ENCODE assay signal across 5 fruit fly cellular contexts in genomic region chr2L:7993062-7993685, dm6.
TF ChIP-seq lines count a peak whose summit lies in the region.

No protein-coding gene starts in this region.

- TF ChIP-seq CTCF in whole organism, embryonic (GFP tag; optimal IDR thresholded peaks at IDR 0.05; lab: Kevin White, UChicago): no peak

TF ChIP-seq in whole organism, adult, 20 proteins besides CTCF, POLR2A, EP300 and RAD21:
- TF ChIP-seq CG14711 (tag; optimal IDR thresholded peaks at IDR 0.05; lab: Kevin White, UChicago) (no peak), bab1 (GFP tag; optimal IDR thresholded peaks at IDR 0.05; lab: Kevin White, UChicago) (no peak), cic (GFP tag; optimal IDR thresholded peaks at IDR 0.05; lab: Kevin White, UChicago) (peak; percentile 90), CG12768 (GFP tag; optimal IDR thresholded peaks at IDR 0.05; lab: Kevin White, UChicago) (no peak), toe (GFP tag; optimal IDR thresholded peaks at IDR 0.05; lab: Kevin White, UChicago) (no peak), CG33017 (tag; optimal IDR thresholded peaks at IDR 0.05; lab: Kevin White, UChicago) (no peak), CG5204 (GFP tag; optimal IDR thresholded peaks at IDR 0.05; lab: Kevin White, UChicago) (no peak), Clk (GFP tag; optimal IDR thresholded peaks at IDR 0.05; lab: Kevin White, UChicago) (no peak), kay (GFP tag; lab: Kevin White, UChicago; ENCODE audit: borderline replicate concordance) (peak; percentile 26), cnc (optimal IDR thresholded peaks at IDR 0.05; lab: Kevin White, UChicago) (no peak), Mnt (GFP tag; optimal IDR thresholded peaks at IDR 0.05; lab: Kevin White, UChicago) (no peak)

TF ChIP-seq in whole organism, embryonic, 481 proteins besides CTCF, POLR2A, EP300 and RAD21 (continues in another document):
- TF ChIP-seq CG1647 (GFP tag; optimal IDR thresholded peaks at IDR 0.05; lab: Kevin White, UChicago) (no peak), chinmo (GFP tag; IDR thresholded peaks at IDR 0.05; lab: Robert Waterston, UW; ENCODE audit: partially characterized antibody) (0 out of 4 replicates have a peak, but pooled peaks have one; percentile 20), ewg (GFP tag; optimal IDR thresholded peaks at IDR 0.05; lab: Kevin White, UChicago) (peak; percentile 35), abd-A (tag; optimal IDR thresholded peaks at IDR 0.05; lab: Kevin White, UChicago) (peak; percentile 48), CG2199 (GFP tag; IDR thresholded peaks at IDR 0.05; lab: Robert Waterston, UW) (0 out of 3 replicates have a peak, but pooled peaks have one; percentile 6), Hmr (GFP tag; optimal IDR thresholded peaks at IDR 0.05; lab: Kevin White, UChicago) (peak; percentile 49), CG12942 (GFP tag; optimal IDR thresholded peaks at IDR 0.05; lab: Kevin White, UChicago) (no peak), CG12071 (GFP tag; optimal IDR thresholded peaks at IDR 0.05; lab: Kevin White, UChicago) (peak; percentile 4), CG15479 (GFP tag; optimal IDR thresholded peaks at IDR 0.05; lab: Kevin White, UChicago) (peak; percentile 6), Ptx1 (GFP tag; IDR thresholded peaks at IDR 0.05; lab: Robert Waterston, UW) (0 out of 2 replicates have a peak, but pooled peaks have one; percentile 5), HLH4C (GFP tag; IDR thresholded peaks at IDR 0.05; lab: Robert Waterston, UW; ENCODE audit: partially characterized antibody) (no peak), GATAe (GFP tag; conservative IDR thresholded peaks at IDR 0.05; lab: Robert Waterston, UW) (0 out of 2 replicates have a peak, but pooled peaks have one; percentile 31), CG4820 (GFP tag; optimal IDR thresholded peaks at IDR 0.05; lab: Kevin White, UChicago) (no peak), en (GFP tag; optimal IDR thresholded peaks at IDR 0.05; lab: Kevin White, UChicago) (no peak), CG15269 (tag; optimal IDR thresholded peaks at IDR 0.05; lab: Kevin White, UChicago) (no peak), stc (GFP tag; IDR thresholded peaks at IDR 0.05; lab: Robert Waterston, UW) (peak; percentile 14; the same call in 1 of the 2 replicates), CG3065 (GFP tag; optimal IDR thresholded peaks at IDR 0.05; lab: Kevin White, UChicago) (peak; percentile 25), al (GFP tag; IDR thresholded peaks at IDR 0.05; lab: Robert Waterston, UW) (no peak)

TF ChIP-seq in whole organism, prepupa, 60 proteins besides CTCF, POLR2A, EP300 and RAD21 (continues in another document):
- no peak for TF ChIP-seq net (GFP tag; optimal IDR thresholded peaks at IDR 0.05; lab: Kevin White, UChicago)
- TF ChIP-seq dac (GFP tag; optimal IDR thresholded peaks at IDR 0.05; lab: Kevin White, UChicago): no peak
- TF ChIP-seq Sox14 (GFP tag; optimal IDR thresholded peaks at IDR 0.05; lab: Kevin White, UChicago): no peak
- TF ChIP-seq CG34406 (GFP tag; optimal IDR thresholded peaks at IDR 0.05; lab: Kevin White, UChicago): no peak
- no peak for TF ChIP-seq OdsH (GFP tag; optimal IDR thresholded peaks at IDR 0.05; lab: Kevin White, UChicago)
- no peak for TF ChIP-seq Eip93F (GFP tag; optimal IDR thresholded peaks at IDR 0.05; lab: Kevin White, UChicago)
- TF ChIP-seq acj6 (GFP tag; optimal IDR thresholded peaks at IDR 0.05; lab: Kevin White, UChicago): no peak
- TF ChIP-seq fd85E (GFP tag; optimal IDR thresholded peaks at IDR 0.05; lab: Kevin White, UChicago): no peak
- TF ChIP-seq Eip78C (GFP tag; lab: Kevin White, UChicago): no peak
- TF ChIP-seq achi (GFP tag; optimal IDR thresholded peaks at IDR 0.05; lab: Kevin White, UChicago): no peak
- peak; percentile 25; the same call in 1 of the 3 replicates for TF ChIP-seq CG8119 (GFP tag; IDR thresholded peaks at IDR 0.05; lab: Robert Waterston, UW)
- TF ChIP-seq Hr38 (GFP tag; optimal IDR thresholded peaks at IDR 0.05; lab: Kevin White, UChicago): no peak
- no peak for TF ChIP-seq Blimp-1 (GFP tag; optimal IDR thresholded peaks at IDR 0.05; lab: Kevin White, UChicago)
- peak; percentile 50; the same call in 1 of the 3 replicates for TF ChIP-seq eg (GFP tag; IDR thresholded peaks at IDR 0.05; lab: Robert Waterston, UW)
- TF ChIP-seq vri (GFP tag; optimal IDR thresholded peaks at IDR 0.05; lab: Kevin White, UChicago): no peak
- no peak for TF ChIP-seq fkh (GFP tag; optimal IDR thresholded peaks at IDR 0.05; lab: Kevin White, UChicago)
- TF ChIP-seq CG11294 (GFP tag; IDR thresholded peaks at IDR 0.05; lab: Robert Waterston, UW): no peak
- TF ChIP-seq pdm3 (GFP tag; optimal IDR thresholded peaks at IDR 0.05; lab: Kevin White, UChicago): no peak
- 0 out of 3 replicates have a peak, but pooled peaks have one; percentile 5 for TF ChIP-seq CG6163 (GFP tag; IDR thresholded peaks at IDR 0.05; lab: Robert Waterston, UW)
- TF ChIP-seq CG10669 (GFP tag; optimal IDR thresholded peaks at IDR 0.05; lab: Kevin White, UChicago): no peak
- TF ChIP-seq salr (GFP tag; optimal IDR thresholded peaks at IDR 0.05; lab: Kevin White, UChicago): no peak
- TF ChIP-seq svp (GFP tag; lab: Kevin White, UChicago): peak; percentile 20

TF ChIP-seq in whole organism, pupa, 21 proteins besides CTCF, POLR2A, EP300 and RAD21:
- TF ChIP-seq D1 (tag; optimal IDR thresholded peaks at IDR 0.05; lab: Kevin White, UChicago): no peak
- no peak for TF ChIP-seq CG10348 (GFP tag; IDR thresholded peaks at IDR 0.05; lab: Robert Waterston, UW)
- no peak for TF ChIP-seq CG8301 (tag; optimal IDR thresholded peaks at IDR 0.05; lab: Kevin White, UChicago)
- no peak; the same call in 1 of the 2 replicates for TF ChIP-seq Ets98B (GFP tag; IDR thresholded peaks at IDR 0.05; lab: Robert Waterston, UW)
- no peak for TF ChIP-seq CG8159 (tag; optimal IDR thresholded peaks at IDR 0.05; lab: Kevin White, UChicago)
- no peak for TF ChIP-seq CG14655 (GFP tag; optimal IDR thresholded peaks at IDR 0.05; lab: Kevin White, UChicago)
- TF ChIP-seq CG15710 (tag; optimal IDR thresholded peaks at IDR 0.05; lab: Kevin White, UChicago): no peak
- TF ChIP-seq CG13204 (GFP tag; optimal IDR thresholded peaks at IDR 0.05; lab: Kevin White, UChicago): no peak
- TF ChIP-seq rn (GFP tag; IDR thresholded peaks at IDR 0.05; lab: Robert Waterston, UW): no peak
- TF ChIP-seq fd96Ca (GFP tag; IDR thresholded peaks at IDR 0.05; lab: Robert Waterston, UW): peak; percentile 56; the same call in 2 of the 3 replicates
- no peak for TF ChIP-seq CG34367 (tag; optimal IDR thresholded peaks at IDR 0.05; lab: Kevin White, UChicago)
- TF ChIP-seq Pif1B (GFP tag; optimal IDR thresholded peaks at IDR 0.05; lab: Kevin White, UChicago): no peak
- TF ChIP-seq EcR (GFP tag; optimal IDR thresholded peaks at IDR 0.05; lab: Kevin White, UChicago): peak; percentile 20
- no peak for TF ChIP-seq gl (tag; optimal IDR thresholded peaks at IDR 0.05; lab: Kevin White, UChicago)
- peak; percentile 23; the same call in 1 of the 2 replicates for TF ChIP-seq CG12605 (GFP tag; IDR thresholded peaks at IDR 0.05; lab: Robert Waterston, UW)
- peak; percentile 35 for TF ChIP-seq CG32121 (GFP tag; IDR thresholded peaks at IDR 0.05; lab: Robert Waterston, UW)
- peak; percentile 48; the same call in 2 of the 3 replicates for TF ChIP-seq CG4496 (GFP tag; IDR thresholded peaks at IDR 0.05; lab: Robert Waterston, UW)
- TF ChIP-seq CG17806 (tag; optimal IDR thresholded peaks at IDR 0.05; lab: Kevin White, UChicago): no peak
- no peak for TF ChIP-seq CG9948 (tag; optimal IDR thresholded peaks at IDR 0.05; lab: Kevin White, UChicago)
- TF ChIP-seq Pif1A (GFP tag; optimal IDR thresholded peaks at IDR 0.05; lab: Kevin White, UChicago): no peak
- no peak for TF ChIP-seq Snoo (tag; optimal IDR thresholded peaks at IDR 0.05; lab: Kevin White, UChicago)

TF ChIP-seq in whole organism, wandering third instar larva, 38 proteins besides CTCF, POLR2A, EP300 and RAD21:
- TF ChIP-seq Rel (GFP tag; optimal IDR thresholded peaks at IDR 0.05; lab: Kevin White, UChicago) (no peak), Rel (tag; optimal IDR thresholded peaks at IDR 0.05; lab: Kevin White, UChicago) (peak; percentile 94), dl (GFP tag; optimal IDR thresholded peaks at IDR 0.05; lab: Kevin White, UChicago; ENCODE audit: insufficient read depth in 1 of 2, partially characterized antibody in 2 of 2) (no peak), Dif (GFP tag; optimal IDR thresholded peaks at IDR 0.05; lab: Kevin White, UChicago; ENCODE audit: partially characterized antibody) (peak; percentile 53), ey (GFP tag; optimal IDR thresholded peaks at IDR 0.05; lab: Kevin White, UChicago) (no peak), Abd-B (GFP tag; optimal IDR thresholded peaks at IDR 0.05; lab: Kevin White, UChicago) (no peak), jim (GFP tag; optimal IDR thresholded peaks at IDR 0.05; lab: Kevin White, UChicago) (peak; percentile 22), HLH106 (tag; optimal IDR thresholded peaks at IDR 0.05; lab: Kevin White, UChicago) (peak; percentile 6)
